Fruit fly (Drosophila melanogaster): ENCODE results near the gene CG43127.

Gene CG43127

DNA sequence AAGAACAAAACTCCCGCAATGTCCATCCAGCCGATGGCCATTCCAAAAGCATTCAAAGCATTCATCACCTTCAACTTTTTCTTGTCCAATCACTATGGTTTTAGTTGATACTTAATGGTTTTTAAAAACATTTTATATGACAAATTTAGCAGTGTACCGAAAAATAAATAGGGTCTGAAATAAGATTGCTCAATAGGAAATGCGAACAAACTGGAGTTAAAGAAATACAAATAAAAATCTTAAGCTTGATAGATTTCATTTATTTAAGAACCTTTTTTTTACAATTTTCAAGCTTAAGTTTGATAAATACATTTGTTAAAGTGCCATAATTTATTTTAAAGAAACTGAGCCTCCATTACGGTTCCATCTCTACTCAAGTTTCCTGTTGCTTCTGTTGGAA lies at the start of gene CG43127:
Gene CG43127, minus strand, starts transcription at position 101 of the 400 bp plus-strand sequence.
- no peak for TF ChIP-seq CG17801 (GFP tag; optimal IDR thresholded peaks at IDR 0.05; ENCODE audit: partially characterized antibody)

dm6 chr3L:10674940-10675339 lies 49.5 kb upstream of the CG43127 start:
- no peak for TF ChIP-seq CG17801 (GFP tag; optimal IDR thresholded peaks at IDR 0.05; ENCODE audit: partially characterized antibody)

DNA sequence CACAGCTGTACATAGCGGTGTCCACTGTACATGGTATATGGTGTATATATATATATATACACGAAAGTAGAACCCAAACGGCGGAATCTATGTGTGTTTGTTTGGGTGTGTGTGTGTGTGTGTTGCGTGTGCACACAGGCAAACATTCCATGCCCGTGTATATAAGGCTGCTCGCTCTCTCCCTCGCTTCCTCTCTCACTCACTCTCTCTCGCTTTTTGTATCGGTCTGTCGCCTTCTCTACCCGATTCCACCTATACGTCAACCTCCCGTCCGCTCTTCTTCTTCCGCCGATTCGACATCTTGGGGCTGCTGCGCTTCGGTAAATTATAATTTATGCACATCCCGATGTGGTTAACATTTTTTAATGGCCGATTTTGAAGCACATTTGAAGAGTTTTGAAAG lies 48.7 kb upstream of the CG43127 start:
- TF ChIP-seq CG17801 (GFP tag; optimal IDR thresholded peaks at IDR 0.05; ENCODE audit: partially characterized antibody) = no peak

DNA sequence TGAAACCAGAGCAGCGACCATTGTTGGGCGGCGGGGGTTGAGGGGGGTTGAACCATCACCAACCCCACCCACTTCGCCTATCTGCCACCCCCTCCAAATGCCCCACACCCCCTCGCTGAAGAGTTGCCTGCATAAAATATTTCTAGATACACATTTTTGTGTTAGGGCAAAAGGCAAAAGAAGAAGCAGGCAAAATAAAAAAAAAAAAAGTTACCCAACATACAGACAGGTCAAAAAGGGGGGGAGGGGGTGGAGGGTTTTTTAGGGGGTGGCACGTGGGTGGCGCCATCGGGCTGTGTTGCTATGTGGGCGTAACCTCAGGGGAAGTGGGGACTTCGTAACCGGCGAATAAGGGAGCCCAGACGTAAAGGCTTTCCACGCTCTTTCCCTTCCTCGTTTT lies 47.1 kb upstream of the CG43127 start:
- no peak for TF ChIP-seq CG17801 (GFP tag; optimal IDR thresholded peaks at IDR 0.05; ENCODE audit: partially characterized antibody)

DNA sequence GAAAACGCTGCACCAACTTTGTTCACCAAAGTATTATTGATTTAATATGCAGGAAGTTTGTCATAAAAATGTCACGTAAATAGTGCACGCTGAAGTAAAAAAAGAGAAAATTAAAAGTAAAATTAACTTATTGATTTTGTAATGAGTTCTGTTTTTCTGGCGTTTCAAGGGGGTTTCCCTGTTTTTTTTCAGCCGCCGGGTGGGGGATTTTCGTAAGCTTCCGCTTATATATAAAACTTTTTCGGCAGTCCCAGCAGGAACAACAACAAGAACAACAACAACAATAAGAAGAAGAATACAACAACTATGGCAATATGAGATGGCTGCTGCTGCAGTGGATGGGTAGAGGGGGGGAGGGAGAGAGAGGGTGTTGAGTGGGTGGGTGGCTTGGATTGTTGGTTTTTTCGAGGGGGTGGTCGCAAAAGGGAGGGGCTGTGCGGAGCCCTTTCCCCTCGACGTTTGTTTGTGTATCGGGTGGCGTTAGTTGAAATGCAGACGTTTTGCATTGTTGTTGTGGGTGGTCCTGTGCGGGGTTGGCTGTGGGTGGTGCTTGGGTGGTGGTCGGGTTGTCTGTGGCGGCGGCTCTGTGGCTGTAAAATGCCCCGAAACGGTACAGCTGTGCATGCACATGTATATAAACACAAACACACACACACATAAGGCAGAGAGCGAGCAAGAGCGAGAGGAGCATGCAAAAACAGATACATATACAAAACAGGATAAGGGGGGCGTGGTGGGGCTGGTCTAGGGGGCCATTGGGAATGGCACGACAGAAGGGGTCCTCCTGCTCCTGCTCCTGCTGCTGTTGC lies 44.4 kb upstream of the CG43127 start:
- TF ChIP-seq CG17801 (GFP tag; optimal IDR thresholded peaks at IDR 0.05; ENCODE audit: partially characterized antibody) = no peak

dm6 chr3L:10667341-10667740 lies 41.9 kb upstream of the CG43127 start:
- TF ChIP-seq CG17801 (GFP tag; optimal IDR thresholded peaks at IDR 0.05; ENCODE audit: partially characterized antibody) = no peak

DNA sequence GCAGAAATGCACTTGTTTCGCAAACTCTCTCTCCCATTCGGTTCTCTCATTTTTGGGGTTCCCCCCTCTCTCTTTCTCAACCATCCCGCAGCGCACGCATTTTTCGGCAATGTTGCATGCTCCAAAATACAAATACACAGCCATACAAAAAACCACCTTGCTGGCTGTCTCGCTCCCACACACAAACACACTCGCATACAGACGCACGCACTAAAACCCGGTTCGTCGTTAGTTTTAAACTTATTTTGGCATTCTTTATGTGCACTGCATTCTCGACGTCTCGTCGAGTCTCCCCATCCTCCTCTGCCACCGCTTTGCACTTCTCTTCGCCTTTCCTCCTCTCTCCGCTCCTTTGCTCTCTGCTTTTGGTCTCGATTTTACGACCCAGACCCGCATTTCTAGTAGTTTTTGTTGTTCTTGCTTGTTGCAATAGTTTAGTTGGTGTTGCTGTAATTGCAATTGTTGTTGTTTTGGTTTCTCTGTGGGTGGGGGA lies 41.2 kb upstream of the CG43127 start:
- no peak for TF ChIP-seq CG17801 (GFP tag; optimal IDR thresholded peaks at IDR 0.05; ENCODE audit: partially characterized antibody)

dm6 chr3L:10665433-10666150 lies 40.2 kb upstream of the CG43127 start:
- TF ChIP-seq CG17801 (GFP tag; optimal IDR thresholded peaks at IDR 0.05; ENCODE audit: partially characterized antibody) = peak; percentile 98

DNA sequence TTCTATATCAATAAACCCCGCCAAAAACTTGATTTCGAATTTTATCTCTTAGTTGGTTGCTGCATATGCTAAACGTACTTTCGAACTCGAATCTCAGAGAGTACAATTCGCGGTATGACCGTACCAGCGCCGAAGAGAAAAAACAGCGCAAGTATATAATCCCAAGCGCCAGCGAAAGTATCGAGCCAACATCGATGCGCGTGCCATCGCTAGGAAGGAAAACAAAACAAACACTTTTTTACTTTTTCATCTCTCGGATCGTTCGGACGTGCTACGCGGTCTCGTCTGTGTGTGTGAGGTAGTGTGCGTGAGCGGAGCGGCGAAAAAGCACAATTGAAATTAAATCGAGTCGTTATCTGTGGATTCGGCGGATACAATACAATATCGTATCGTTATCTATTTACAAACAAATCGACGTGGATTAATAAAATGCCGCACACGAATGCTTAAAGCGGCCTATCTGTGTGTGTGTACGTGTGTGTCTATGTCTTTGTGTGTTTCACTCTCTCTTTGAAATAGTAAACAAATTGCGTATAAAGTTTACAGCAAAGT lies 39.2 kb upstream of the CG43127 start, which contains the start of gene simj:
Gene simj, plus strand, starts transcription at position 229 of the 552 bp plus-strand sequence.
- peak; percentile 79 for TF ChIP-seq CG17801 (GFP tag; optimal IDR thresholded peaks at IDR 0.05; ENCODE audit: partially characterized antibody)

- TF ChIP-seq CG17801 (GFP tag; optimal IDR thresholded peaks at IDR 0.05; ENCODE audit: partially characterized antibody) = no peak
Observed at dm6 chr3L:10663190-10663763, 37.9 kb upstream of the CG43127 start, which contains the start of gene Adi1. TSS of gene Adi1 (plus strand) at chr3L:10663376.

- TF ChIP-seq CG17801 (GFP tag; optimal IDR thresholded peaks at IDR 0.05; ENCODE audit: partially characterized antibody) = peak; percentile 53
Observed at dm6 chr3L:10660744-10661589, 35.6 kb upstream of the CG43127 start, which contains the start of the genes CG32066 and CG8003. TSS of gene CG32066 (minus strand) at chr3L:10661013. TSS of gene CG8003 (plus strand) at chr3L:10661475.

- no peak for TF ChIP-seq CG17801 (GFP tag; optimal IDR thresholded peaks at IDR 0.05; ENCODE audit: partially characterized antibody)
Observed at dm6 chr3L:10659993-10660743, 34.8 kb upstream of the CG43127 start.

- TF ChIP-seq CG17801 (GFP tag; optimal IDR thresholded peaks at IDR 0.05; ENCODE audit: partially characterized antibody) = no peak
Observed at dm6 chr3L:10659524-10659923, 34.1 kb upstream of the CG43127 start.

All from ovary, adult (tissue).